Fruit fly (Drosophila melanogaster) whole organism, prepupa: ENCODE measurements around the gene CG31921.

Experiments used
- CG10631 ChIP-seq: fragments of 200-800 bp; sonication (Bioruptor generic); optimal IDR thresholded peaks from 2 replicates; lab custom pipeline; 2016; ENCODE audit warnings: missing biosample characterization, missing genetic modification characterization
- CG11294 ChIP-seq: fragments of 200-800 bp; sonication (Bioruptor generic); IDR thresholded peaks from 2 replicates; pipeline ENCODE4 v1.3.6; 2022; ENCODE audit warnings: missing biosample characterization, missing genetic modification characterization
- CG11762 ChIP-seq: fragments of 200-800 bp; sonication (Bioruptor generic); optimal IDR thresholded peaks from 3 replicates; lab custom pipeline; 2016; ENCODE audit warnings: missing biosample characterization, missing genetic modification characterization; ENCODE audit not compliant: insufficient read depth
- CG15336 ChIP-seq: fragments of 200-800 bp; sonication (Bioruptor generic); IDR thresholded peaks from 2 replicates; pipeline ENCODE4 v1.3.6; 2022; ENCODE audit warnings: missing biosample characterization, missing genetic modification characterization
- CG31627 ChIP-seq: fragments of 200-800 bp; sonication (Bioruptor generic); optimal IDR thresholded peaks from 3 replicates; lab custom pipeline; 2016; ENCODE audit warnings: missing biosample characterization, missing genetic modification characterization
- CG6163 ChIP-seq: fragments of 200-800 bp; sonication (Bioruptor generic); IDR thresholded peaks from 3 replicates; pipeline ENCODE4 v1.3.6; 2022; ENCODE audit warnings: missing biosample characterization, missing genetic modification characterization
- CG6792 ChIP-seq: fragments of 200-800 bp; sonication (Bioruptor generic); optimal IDR thresholded peaks from 3 replicates; lab custom pipeline; 2016; ENCODE audit warnings: missing biosample characterization, missing genetic modification characterization
- CG6854 ChIP-seq: fragments of 200-800 bp; sonication (Bioruptor generic); optimal IDR thresholded peaks from 2 replicates; lab custom pipeline; 2017; ENCODE audit warnings: missing biosample characterization, mild to moderate bottlenecking, missing genetic modification characterization
- CG7368 ChIP-seq: fragments of 200-800 bp; sonication (Bioruptor generic); optimal IDR thresholded peaks from 3 replicates; lab custom pipeline; 2016; ENCODE audit warnings: missing biosample characterization, missing genetic modification characterization
- CG8119 ChIP-seq: fragments of 200-800 bp; sonication (Bioruptor generic); IDR thresholded peaks from 3 replicates; pipeline ENCODE4 v1.3.6; 2022; ENCODE audit warnings: missing biosample characterization, missing genetic modification characterization
- CG8319 ChIP-seq: fragments of 200-800 bp; sonication (Bioruptor generic); optimal IDR thresholded peaks from 3 replicates; lab custom pipeline; 2016; ENCODE audit warnings: missing biosample characterization, missing genetic modification characterization
- Eip78C ChIP-seq: fragments of 200-800 bp; sonication (Bioruptor generic); peaks from one replicate; lab custom pipeline; 2016; ENCODE audit warnings: missing biosample characterization, missing genetic modification characterization
- Eip93F ChIP-seq: fragments of 200-800 bp; sonication (Bioruptor generic); optimal IDR thresholded peaks from 2 replicates; lab custom pipeline; 2016; ENCODE audit warnings: missing biosample characterization, mild to moderate bottlenecking, missing genetic modification characterization
- Ets21C ChIP-seq: fragments of 200-800 bp; sonication (Bioruptor generic); optimal IDR thresholded peaks from 3 replicates; lab custom pipeline; 2016; ENCODE audit warnings: missing biosample characterization, missing genetic modification characterization
- Hr4 ChIP-seq: fragments of 200-800 bp; sonication (Bioruptor generic); optimal IDR thresholded peaks from 3 replicates; lab custom pipeline; 2016; ENCODE audit warnings: missing biosample characterization, missing genetic modification characterization
- Lpt ChIP-seq: fragments of 200-800 bp; sonication (Bioruptor generic); optimal IDR thresholded peaks from 3 replicates; lab custom pipeline; 2016; ENCODE audit warnings: missing biosample characterization, missing genetic modification characterization
- OdsH ChIP-seq: fragments of 200-800 bp; sonication (Bioruptor generic); optimal IDR thresholded peaks from 3 replicates; lab custom pipeline; 2016; ENCODE audit warnings: missing biosample characterization, missing genetic modification characterization
- Sox102F ChIP-seq: fragments of 200-800 bp; sonication (Bioruptor generic); optimal IDR thresholded peaks from 2 replicates; lab custom pipeline; 2016; ENCODE audit warnings: missing biosample characterization, mild to moderate bottlenecking, missing genetic modification characterization
- Sox14 ChIP-seq: fragments of 200-800 bp; sonication (Bioruptor generic); optimal IDR thresholded peaks from 3 replicates; lab custom pipeline; 2016; ENCODE audit warnings: missing biosample characterization, missing genetic modification characterization
- acj6 ChIP-seq: fragments of 200-800 bp; sonication (Bioruptor generic); optimal IDR thresholded peaks from 3 replicates; lab custom pipeline; 2016; ENCODE audit warnings: missing biosample characterization, missing genetic modification characterization
- eg ChIP-seq: fragments of 200-800 bp; sonication (Bioruptor generic); IDR thresholded peaks from 3 replicates; pipeline ENCODE4 v1.3.6; 2022; ENCODE audit warnings: missing biosample characterization, missing genetic modification characterization
- esn ChIP-seq: fragments of 200-800 bp; sonication (Bioruptor generic); optimal IDR thresholded peaks from 2 replicates; lab custom pipeline; 2016; ENCODE audit warnings: missing biosample characterization, mild to moderate bottlenecking, missing genetic modification characterization, moderate library complexity
- lz ChIP-seq: fragments of 200-800 bp; sonication (Bioruptor generic); optimal IDR thresholded peaks from 3 replicates; lab custom pipeline; 2016; ENCODE audit warnings: missing biosample characterization, missing genetic modification characterization
- net ChIP-seq: fragments of 200-800 bp; sonication (Bioruptor generic); optimal IDR thresholded peaks from 3 replicates; lab custom pipeline; 2016; ENCODE audit warnings: missing biosample characterization, missing genetic modification characterization
- pdm3 ChIP-seq: fragments of 200-800 bp; sonication (Bioruptor generic); optimal IDR thresholded peaks from 3 replicates; lab custom pipeline; 2016; ENCODE audit warnings: missing biosample characterization, missing genetic modification characterization
- ss ChIP-seq, 2 experiments: fragments of 200-800 bp; sonication (Bioruptor generic); optimal IDR thresholded peaks; 2 replicates in 1 of 2; 3 replicates in 1 of 2; lab custom pipeline; 2017 to 2018; ENCODE audit warnings: mild to moderate bottlenecking in 2 of 2, missing biosample characterization in 2 of 2, missing genetic modification characterization in 2 of 2, moderate library complexity in 1 of 2
- svp ChIP-seq: fragments of 200-800 bp; sonication (Bioruptor generic); peaks from one replicate; lab custom pipeline; 2016; ENCODE audit warnings: missing biosample characterization, missing genetic modification characterization
- topi ChIP-seq: fragments of 200-800 bp; sonication (Bioruptor generic); optimal IDR thresholded peaks from 3 replicates; lab custom pipeline; 2016; ENCODE audit warnings: missing biosample characterization, missing genetic modification characterization
- vri ChIP-seq: fragments of 200-800 bp; sonication (Bioruptor generic); optimal IDR thresholded peaks from 3 replicates; lab custom pipeline; 2016; ENCODE audit warnings: missing biosample characterization, mild to moderate bottlenecking, missing genetic modification characterization

The CG31921 gene

dm6 chr2L:297480-298284, 34.5 kb downstream of the CG31921 start, which contains the start of gene Pi3K21B (continued):
- TF ChIP-seq Lpt, result peak; percentile 83
- peak; percentile 79 for TF ChIP-seq CG7368 (GFP tag; lab: Kevin White, UChicago)
- peak; percentile 91 for TF ChIP-seq esn
- peak; percentile 83 for TF ChIP-seq Hr4 (GFP tag; lab: Kevin White, UChicago)
- TF ChIP-seq CG6792 (GFP tag; lab: Kevin White, UChicago), result peak; percentile 90
- peak; percentile 81 for TF ChIP-seq eg (GFP tag; lab: Robert Waterston, UW)
- TF ChIP-seq acj6 (GFP tag; lab: Kevin White, UChicago), result peak; percentile 92
- TF ChIP-seq net (GFP tag; lab: Kevin White, UChicago), result peak; percentile 85
- TF ChIP-seq CG6854 (GFP tag; lab: Kevin White, UChicago), result peak; percentile 18
- TF ChIP-seq lz, result peak; percentile 90
- TF ChIP-seq, all 60 proteins: peak for 58

DNA sequence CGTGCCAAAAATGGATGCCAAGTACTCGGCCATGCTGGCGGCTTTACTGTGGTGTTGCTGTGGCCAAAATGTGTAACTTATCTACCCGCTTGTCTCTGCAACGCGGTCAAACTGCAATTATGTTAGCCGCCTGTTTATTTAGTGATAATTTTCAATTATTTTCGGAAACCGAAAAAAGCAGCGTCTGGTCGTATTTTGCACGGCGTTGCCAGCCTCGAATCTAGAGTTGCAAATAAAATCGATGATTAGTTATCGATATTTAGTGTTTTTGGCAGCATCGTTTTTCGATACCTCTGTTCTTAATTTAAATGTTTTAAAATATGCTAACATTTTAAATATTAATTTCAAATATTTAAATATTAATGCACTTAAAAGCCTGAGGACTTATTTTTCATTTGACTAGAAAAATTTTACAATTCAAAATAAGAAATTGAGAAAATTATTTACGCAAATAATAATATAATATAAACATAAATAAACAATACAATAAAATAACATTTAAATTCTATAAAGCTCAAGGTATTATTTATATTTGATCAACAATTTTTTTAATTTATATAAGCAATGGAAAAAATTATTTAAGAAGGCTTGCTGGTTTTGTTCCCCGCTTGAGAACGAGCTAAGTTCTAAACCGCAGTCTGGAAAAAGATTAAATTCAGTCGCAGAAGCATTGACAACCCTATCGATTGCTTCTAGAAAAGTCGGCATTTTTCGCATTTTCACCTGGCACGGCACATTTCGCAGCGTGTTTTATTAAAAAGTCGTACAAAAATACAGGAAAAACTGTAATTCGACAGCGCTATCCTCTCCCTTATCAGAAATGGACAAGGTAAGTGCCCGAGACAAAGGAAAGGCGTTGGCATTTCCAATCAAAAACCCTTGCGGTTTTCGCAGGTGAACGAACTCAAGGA, 37.4 kb downstream of the CG31921 start, which contains the start of the genes U2af38 and Stip1:
U2af38 (minus strand) TSS at position 230 of the 911 bp plus-strand sequence.
Stip1 (plus strand) TSS at position 671 of the 911 bp plus-strand sequence.
- no peak for TF ChIP-seq Lpt
- TF ChIP-seq svp (GFP tag; lab: Kevin White, UChicago), result no peak
- TF ChIP-seq CG6163 (GFP tag; lab: Robert Waterston, UW), result no peak
- peak; percentile 20 for TF ChIP-seq Sox14 (GFP tag; lab: Kevin White, UChicago)
- TF ChIP-seq ss (GFP tag; optimal IDR thresholded peaks at IDR 0.05; lab: Kevin White, UChicago), result peak in 1 of 2 experiments; percentile 12
- TF ChIP-seq CG7368 (GFP tag; lab: Kevin White, UChicago), result no peak
- TF ChIP-seq CG10631 (GFP tag; lab: Kevin White, UChicago), result no peak
- TF ChIP-seq acj6 (GFP tag; lab: Kevin White, UChicago), result peak; percentile 9
- TF ChIP-seq CG31627, result peak; percentile 3
- peak; percentile 64 for TF ChIP-seq Eip78C (GFP tag; lab: Kevin White, UChicago)
- TF ChIP-seq CG8119 (GFP tag; lab: Robert Waterston, UW), result no peak
- no peak for TF ChIP-seq OdsH

- TF ChIP-seq Sox102F (GFP tag; lab: Kevin White, UChicago), result no peak
- no peak for TF ChIP-seq Lpt
- TF ChIP-seq CG31627, result no peak
- TF ChIP-seq Eip78C (GFP tag; lab: Kevin White, UChicago), result peak; percentile 18
- no peak for TF ChIP-seq vri
- no peak for TF ChIP-seq CG11762 (GFP tag; lab: Kevin White, UChicago)
Observed at dm6 chr2L:292301-292700, 39.8 kb downstream of the CG31921 start, which contains the start of gene CG11562. Gene CG11562 (plus strand): TSS chr2L:292419.

- TF ChIP-seq CG8319 (GFP tag; lab: Kevin White, UChicago) (no peak), pdm3 (no peak), eg (GFP tag; lab: Robert Waterston, UW) (no peak), CG11294 (GFP tag; lab: Robert Waterston, UW) (no peak), vri (no peak), topi (GFP tag; lab: Kevin White, UChicago) (no peak), CG6792 (GFP tag; lab: Kevin White, UChicago) (no peak), Eip93F (no peak), Sox14 (GFP tag; lab: Kevin White, UChicago) (no peak), lz (no peak), CG15336 (no peak), CG6854 (GFP tag; lab: Kevin White, UChicago) (no peak), ss (GFP tag; optimal IDR thresholded peaks at IDR 0.05; lab: Kevin White, UChicago) (no peak), Ets21C (GFP tag; lab: Kevin White, UChicago) (no peak), Hr4 (GFP tag; lab: Kevin White, UChicago) (no peak)
Observed at dm6 chr2L:291657-292056, 40.5 kb downstream of the CG31921 start, which contains the start of gene CG3625. Gene CG3625 (minus strand): TSS chr2L:291795.

- TF ChIP-seq Eip78C (GFP tag; lab: Kevin White, UChicago) (peak; percentile 54), eg (GFP tag; lab: Robert Waterston, UW) (no peak)
- TF ChIP-seq, all 60 proteins: peak for 1
Observed at dm6 chr2L:290949-291348, 41.2 kb downstream of the CG31921 start.
